Fruit fly (Drosophila melanogaster) whole organism, embryonic: Measurements from ENCODE around the gene gig.
A peak's percentile ranks its signal among the peaks of the same experiment; 100 is the strongest.

Experiments used
- BtbVII ChIP-seq: fragments of 200-800 bp; sonication (Bioruptor generic); optimal IDR thresholded peaks from 3 replicates; lab custom pipeline; 2017; ENCODE audit warnings: missing biosample characterization, mild to moderate bottlenecking, missing genetic modification characterization
- CG11504 ChIP-seq: fragments of 200-800 bp; sonication (Bioruptor generic); optimal IDR thresholded peaks from 3 replicates; lab custom pipeline; 2019; ENCODE audit warnings: missing biosample characterization, mild to moderate bottlenecking, missing genetic modification characterization, moderate library complexity
- CG13424 ChIP-seq: fragments of 200-800 bp; sonication (Bioruptor generic); optimal IDR thresholded peaks from 2 replicates; lab custom pipeline; 2019; ENCODE audit warnings: missing biosample characterization, mild to moderate bottlenecking, missing genetic modification characterization, moderate library complexity
- CG14860 ChIP-seq: fragments of 200-800 bp; sonication (Bioruptor generic); IDR thresholded peaks from 3 replicates; pipeline ENCODE4 v1.3.6; 2022; ENCODE audit warnings: missing biosample characterization, missing genetic modification characterization; ENCODE audit not compliant: partially characterized antibody
- CG17802 ChIP-seq: fragments of 200-800 bp; sonication (Bioruptor generic); optimal IDR thresholded peaks from 2 replicates; lab custom pipeline; 2018; ENCODE audit warnings: missing biosample characterization, mild to moderate bottlenecking, missing genetic modification characterization, moderate library complexity
- CG9817 ChIP-seq: fragments of 200-800 bp; sonication (Bioruptor generic); optimal IDR thresholded peaks from 2 replicates; lab custom pipeline; 2018; ENCODE audit warnings: missing biosample characterization, mild to moderate bottlenecking, missing genetic modification characterization, moderate library complexity
- Stat92E ChIP-seq, 3 experiments: fragments of >200 bp in 2 of 3; fragments of 200-800 bp in 1 of 3; sonication (Bioruptor generic) in 1 of 3; optimal IDR thresholded peaks; 2 replicates each; lab custom pipeline; 2017 to 2019; ENCODE audit warnings: missing biosample characterization in 3 of 3, missing genetic modification characterization in 3 of 3, mild to moderate bottlenecking in 1 of 3, moderate library complexity in 1 of 3
- chinmo ChIP-seq: fragments of 200-800 bp; sonication (Bioruptor generic); IDR thresholded peaks from 4 replicates; pipeline ENCODE4 v1.3.6; 2022; ENCODE audit warnings: missing biosample characterization, missing genetic modification characterization; ENCODE audit not compliant: partially characterized antibody
- cwo ChIP-seq: fragments of 200-800 bp; sonication (Bioruptor generic); optimal IDR thresholded peaks from 3 replicates; lab custom pipeline; 2017; ENCODE audit warnings: missing biosample characterization, missing genetic modification characterization, mild to moderate bottlenecking, moderate library complexity, missing genetic modification reagents
- grn ChIP-seq: fragments of 200-800 bp; sonication (Bioruptor generic); optimal IDR thresholded peaks from 3 replicates; lab custom pipeline; 2017; ENCODE audit warnings: missing biosample characterization, missing genetic modification characterization
- hb ChIP-seq: fragments of 200-800 bp; sonication (Bioruptor generic); IDR thresholded peaks from 3 replicates; pipeline ENCODE4 v1.3.6; 2022; ENCODE audit warnings: missing biosample characterization, missing genetic modification characterization; ENCODE audit not compliant: partially characterized antibody
- kay ChIP-seq: fragments of 200-800 bp; sonication (Bioruptor generic); optimal IDR thresholded peaks from 2 replicates; lab custom pipeline; 2016; ENCODE audit warnings: missing biosample characterization, missing genetic modification characterization
- lola ChIP-seq, 3 experiments: fragments of >200 bp in 2 of 3; fragments of 200-800 bp in 1 of 3; sonication (Bioruptor generic) in 1 of 3; optimal IDR thresholded peaks; 2 replicates each; lab custom pipeline; 2017 to 2019; ENCODE audit warnings: missing biosample characterization in 3 of 3, missing genetic modification characterization in 3 of 3, mild to moderate bottlenecking in 1 of 3, moderate library complexity in 1 of 3
- tll ChIP-seq, 2 experiments: fragments of 200-800 bp in 1 of 2; fragments of >200 bp in 1 of 2; sonication (Bioruptor generic) in 1 of 2; optimal IDR thresholded peaks; 2 replicates each; lab custom pipeline; 2017 to 2019; ENCODE audit warnings: missing biosample characterization in 2 of 2, missing genetic modification characterization in 2 of 2, mild to moderate bottlenecking in 1 of 2, moderate library complexity in 1 of 2

DNA sequence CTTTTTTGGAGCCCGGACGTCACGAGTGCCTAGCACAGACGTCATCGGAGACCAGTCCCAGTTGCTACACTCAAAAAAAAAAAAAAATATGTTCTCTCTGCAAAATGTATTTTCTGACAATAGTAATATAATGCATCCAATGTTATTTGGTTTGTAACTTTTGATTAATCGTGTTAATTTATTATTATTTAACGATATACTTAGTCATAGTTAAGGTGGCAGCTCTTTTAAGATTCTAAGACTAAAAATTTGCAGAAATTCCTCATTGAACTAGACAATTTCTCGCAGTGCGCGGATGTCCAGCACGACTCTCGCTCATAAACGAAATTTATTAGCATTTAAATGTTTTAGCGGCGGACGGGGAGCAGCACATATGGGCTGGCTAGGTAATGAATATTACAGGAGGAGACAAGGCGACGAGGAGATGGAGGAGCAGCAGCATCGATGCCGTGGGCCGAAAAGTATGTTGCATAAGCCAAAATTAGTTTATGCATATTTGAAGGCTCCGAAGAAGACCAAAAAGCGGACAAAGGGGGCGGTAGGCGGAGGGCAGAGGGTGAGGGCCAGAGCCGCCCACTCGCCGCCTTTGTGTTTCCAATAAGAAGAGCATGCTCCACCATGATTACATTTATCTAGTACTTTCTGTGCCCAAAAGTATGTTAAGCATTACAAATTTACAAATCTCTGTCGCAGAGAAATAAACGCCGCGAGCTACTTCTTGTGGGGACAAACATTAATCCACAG is 54.5 kb downstream of the gig start:
- TF ChIP-seq cwo (GFP tag; lab: Kevin White, UChicago) = peak; percentile 59
- TF ChIP-seq kay (GFP tag; lab: Kevin White, UChicago) = no peak
- peak; percentile 36 for TF ChIP-seq CG17802 (tag; lab: Kevin White, UChicago)
- no peak for TF ChIP-seq CG14860 (GFP tag; lab: Robert Waterston, UW)
- peak; percentile 17 for TF ChIP-seq BtbVII (GFP tag; lab: Kevin White, UChicago)
- TF ChIP-seq lola (GFP tag; optimal IDR thresholded peaks at IDR 0.05; lab: Kevin White, UChicago) = peak in 2 of 3 experiments; percentile 23 to 49
- peak; percentile 1 for TF ChIP-seq CG9817 (tag; lab: Kevin White, UChicago)
- TF ChIP-seq Stat92E (GFP tag; optimal IDR thresholded peaks at IDR 0.05; lab: Kevin White, UChicago) = no peak
- TF ChIP-seq tll (GFP tag; optimal IDR thresholded peaks at IDR 0.05; lab: Kevin White, UChicago) = no peak
- TF ChIP-seq CG11504 (tag; lab: Kevin White, UChicago) = peak; percentile 70
- peak; percentile 60 for TF ChIP-seq CG13424 (tag; lab: Kevin White, UChicago)
- TF ChIP-seq chinmo (GFP tag; lab: Robert Waterston, UW) = no peak
- TF ChIP-seq grn = no peak
- no peak for TF ChIP-seq hb
